Fruit fly (Drosophila melanogaster): ENCODE measurements around the gene CG17732.

- TF ChIP-seq pan (optimal IDR thresholded peaks at IDR 0.05) (no peak), usp (GFP tag; optimal IDR thresholded peaks at IDR 0.05) (no peak), CG8478 (optimal IDR thresholded peaks at IDR 0.05) (no peak), psq (optimal IDR thresholded peaks at IDR 0.05) (no peak), EcR (GFP tag; optimal IDR thresholded peaks at IDR 0.05) (no peak)
These were observed 36.0 kb upstream of the CG17732 start for dm6 chr3L:19945469-19945868.

Data from whole organism.